Worm (Caenorhabditis elegans): ENCODE data around the gene W03F9.11.

Gene W03F9.11

ce11 chrV:174520-174919 lies 33.4 kb upstream of the W03F9.11 start:
- TF ChIP-seq attf-4 (tag; optimal IDR thresholded peaks at IDR 0.05) = no peak
- TF ChIP-seq ceh-28 (tag; optimal IDR thresholded peaks at IDR 0.05) = no peak
- TF ChIP-seq fos-1 (tag; optimal IDR thresholded peaks at IDR 0.05) = no peak
- TF ChIP-seq aha-1 (tag) = peak; percentile 12
- no peak for TF ChIP-seq aly-2 (tag; optimal IDR thresholded peaks at IDR 0.05)
- no peak for TF ChIP-seq zfp-2 (tag; optimal IDR thresholded peaks at IDR 0.05)

ce11 chrV:173437-173836 lies 32.3 kb upstream of the W03F9.11 start:
- TF ChIP-seq nhr-6 (tag; optimal IDR thresholded peaks at IDR 0.05) (no peak), Y48G9A.11 (GFP tag; IDR thresholded peaks at IDR 0.05) (no peak), set-16 (GFP tag; IDR thresholded peaks at IDR 0.05) (peak; percentile 77)

- TF ChIP-seq hlh-11 (tag; optimal IDR thresholded peaks at IDR 0.05) = no peak
- no peak for TF ChIP-seq ceh-20 (GFP tag; IDR thresholded peaks at IDR 0.05)
- TF ChIP-seq unc-39 (tag; optimal IDR thresholded peaks at IDR 0.05) = no peak
- TF ChIP-seq dmd-9 (GFP tag; IDR thresholded peaks at IDR 0.05) = no peak
- TF ChIP-seq nhr-77 (tag; optimal IDR thresholded peaks at IDR 0.05) = no peak
- no peak for TF ChIP-seq mes-2 (tag; optimal IDR thresholded peaks at IDR 0.05; ENCODE audit: poor library complexity, severe bottlenecking)
- TF ChIP-seq rbr-2 (tag; optimal IDR thresholded peaks at IDR 0.05) = no peak
These were observed 31.0 kb upstream of the W03F9.11 start, which contains the start of gene cfap-36 for ce11 chrV:172110-172509. TSS of gene cfap-36 (minus strand) at chrV:172210.

- no peak for TF ChIP-seq D1046.2 (GFP tag; IDR thresholded peaks at IDR 0.05)
These were observed 25.5 kb upstream of the W03F9.11 start, which contains the start of gene Y108G3AL.2 for ce11 chrV:166687-167086. TSS of gene Y108G3AL.2 (plus strand) at chrV:166987.

ce11 chrV:156044-156869 lies 15.1 kb upstream of the W03F9.11 start, which contains the start of gene ttb-1:
TSS of gene ttb-1 (plus strand) at chrV:156819.
- TF ChIP-seq hmg-1.1 (GFP tag; IDR thresholded peaks at IDR 0.05) = 0 out of 2 replicates have a peak, but pooled peaks have one; percentile 12
- peak; percentile 27 for TF ChIP-seq unc-130 (GFP tag; optimal IDR thresholded peaks at IDR 0.05)
- TF ChIP-seq daf-12 (tag; optimal IDR thresholded peaks at IDR 0.05) = no peak
- no peak for TF ChIP-seq daf-16 (GFP tag; optimal IDR thresholded peaks at IDR 0.05)
- peak; percentile 2 for TF ChIP-seq daf-16 (tag; optimal IDR thresholded peaks at IDR 0.05)
- TF ChIP-seq hlh-11 (tag; optimal IDR thresholded peaks at IDR 0.05) = no peak
- no peak for TF ChIP-seq zfp-3 (GFP tag; conservative IDR thresholded peaks at IDR 0.05)
- no peak for TF ChIP-seq hif-1 (tag; optimal IDR thresholded peaks at IDR 0.05)
- TF ChIP-seq rbr-2 (tag; optimal IDR thresholded peaks at IDR 0.05) = peak; percentile 4
- TF ChIP-seq mxl-3 (GFP tag; optimal IDR thresholded peaks at IDR 0.05) = no peak
- TF ChIP-seq T20F7.1 (GFP tag; optimal IDR thresholded peaks at IDR 0.05) = peak; percentile 98
- 0 out of 2 replicates have a peak, but pooled peaks have one; percentile 7 for TF ChIP-seq madf-9 (GFP tag; conservative IDR thresholded peaks at IDR 0.05)
- no peak for TF ChIP-seq ceh-44 (GFP tag; IDR thresholded peaks at IDR 0.05)
- TF ChIP-seq fkh-10 (GFP tag; optimal IDR thresholded peaks at IDR 0.05) = no peak
- peak; percentile 91 for TF ChIP-seq dpl-1 (GFP tag; optimal IDR thresholded peaks at IDR 0.05)
- TF ChIP-seq nhr-41 (GFP tag; IDR thresholded peaks at IDR 0.05) = no peak
- peak; percentile 89 for TF ChIP-seq mes-2 (tag; optimal IDR thresholded peaks at IDR 0.05; ENCODE audit: poor library complexity, severe bottlenecking)
- TF ChIP-seq ztf-7 (tag; optimal IDR thresholded peaks at IDR 0.05) = no peak
- TF ChIP-seq ztf-11 (tag; optimal IDR thresholded peaks at IDR 0.05) = no peak
- TF ChIP-seq php-3 (GFP tag; IDR thresholded peaks at IDR 0.05) = no peak
- TF ChIP-seq ces-1 (GFP tag; optimal IDR thresholded peaks at IDR 0.05) = no peak
- no peak for TF ChIP-seq jun-1 (tag; optimal IDR thresholded peaks at IDR 0.05)
- no peak for TF ChIP-seq ceh-28 (tag; optimal IDR thresholded peaks at IDR 0.05)
- TF ChIP-seq lim-7 (GFP tag; IDR thresholded peaks at IDR 0.05) = no peak
- TF ChIP-seq ZK546.5 (tag; optimal IDR thresholded peaks at IDR 0.05) = no peak
- TF ChIP-seq aha-1 (tag) = peak; percentile 76
- no peak for TF ChIP-seq hlh-30 (tag; optimal IDR thresholded peaks at IDR 0.05; ENCODE audit: insufficient read depth)
- no peak for TF ChIP-seq spr-1 (tag; optimal IDR thresholded peaks at IDR 0.05)
- no peak for TF ChIP-seq dmd-9 (GFP tag; IDR thresholded peaks at IDR 0.05)
- TF ChIP-seq nhr-10 (tag; optimal IDR thresholded peaks at IDR 0.05) = no peak
- no peak for TF ChIP-seq nhr-25 (tag; optimal IDR thresholded peaks at IDR 0.05; ENCODE audit: borderline replicate concordance, insufficient read depth)
